Worm (Caenorhabditis elegans) whole organism, midembryonic: ENCODE results near the gene C23H5.8.

Source experiments
- T22C8.4 ChIP-seq: fragments of 200-800 bp; sonication (Bioruptor generic); IDR thresholded peaks from 2 replicates; pipeline ENCODE4 v1.3.6; 2022; ENCODE audit warnings: missing genetic modification characterization, missing compliant biosample characterization
- cog-1 ChIP-seq: sonication (generic microtip); optimal IDR thresholded peaks from 2 replicates; lab custom pipeline; 2016; ENCODE audit warnings: missing genetic modification characterization, missing compliant biosample characterization
- flt-1 ChIP-seq: fragments of 200-800 bp; sonication (Bioruptor generic); IDR thresholded peaks from 2 replicates; pipeline ENCODE4 v1.3.6; 2022; ENCODE audit warnings: missing genetic modification characterization, missing compliant biosample characterization
- klf-2 ChIP-seq: fragments of 200-800 bp; sonication (Bioruptor generic); conservative IDR thresholded peaks from 2 replicates; pipeline ENCODE4 v1.3.6; 2022; ENCODE audit warnings: missing genetic modification reagents, missing genetic modification characterization, missing compliant biosample characterization
- ref-1 ChIP-seq: fragments of 200-800 bp; sonication (Bioruptor generic); conservative IDR thresholded peaks from 2 replicates; pipeline ENCODE4 v1.3.6; 2022; ENCODE audit warnings: missing genetic modification reagents, missing genetic modification characterization, missing compliant biosample characterization
- tab-1 ChIP-seq: fragments of 200-800 bp; sonication (Bioruptor generic); IDR thresholded peaks from 2 replicates; pipeline ENCODE4 v1.3.6; 2022; ENCODE audit warnings: missing genetic modification characterization, missing compliant biosample characterization
- ztf-23 ChIP-seq: fragments of 200-800 bp; sonication (Bioruptor generic); IDR thresholded peaks from 2 replicates; pipeline ENCODE4 v1.3.6; 2022; ENCODE audit warnings: missing genetic modification reagents, missing genetic modification characterization, missing compliant biosample characterization
- ztf-29 ChIP-seq: fragments of 200-800 bp; sonication (Bioruptor generic); IDR thresholded peaks from 2 replicates; pipeline ENCODE4 v1.3.6; 2022; ENCODE audit warnings: missing genetic modification reagents, missing genetic modification characterization, missing compliant biosample characterization

ce11 chrIV:2102793-2103192 lies 10.4 kb downstream of the C23H5.8 start, which contains the start of gene C23H5.15:
- TF ChIP-seq flt-1 (GFP tag; lab: Robert Waterston, UW): no peak
- TF ChIP-seq ztf-29 (GFP tag; lab: Robert Waterston, UW): no peak
- TF ChIP-seq klf-2: no peak
- TF ChIP-seq ztf-23 (GFP tag; lab: Robert Waterston, UW): no peak
- TF ChIP-seq cog-1 (tag; lab: Kevin White, UChicago): no peak
- TF ChIP-seq tab-1 (GFP tag; lab: Robert Waterston, UW): no peak
- no peak for TF ChIP-seq ref-1 (GFP tag; lab: Robert Waterston, UW)
- TF ChIP-seq T22C8.4: no peak
